Worm (Caenorhabditis elegans): ENCODE results near the gene Y75B8A.6.

Y75B8A.6 gene

DNA sequence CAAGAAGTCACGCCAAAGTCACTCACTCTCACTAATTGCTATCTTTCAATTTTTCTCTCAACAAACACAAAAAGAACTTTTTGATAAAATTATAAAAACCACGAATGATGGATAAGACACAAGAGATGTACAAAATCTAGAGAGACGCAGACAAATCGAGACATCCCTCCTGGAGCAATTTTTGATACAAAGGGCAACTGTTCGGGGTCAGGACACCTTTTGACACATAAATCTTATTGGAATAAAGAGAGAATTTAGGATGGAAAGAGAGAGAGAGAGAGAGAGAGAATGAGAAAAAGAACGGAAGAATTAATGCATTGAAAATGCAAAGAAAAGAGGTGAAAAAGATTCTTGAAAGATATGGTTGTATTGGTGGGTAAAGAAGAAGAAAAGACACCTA lies 7.0 kb upstream of the Y75B8A.6 start (continued):
- no peak for TF ChIP-seq nhr-120 (GFP tag; IDR thresholded peaks at IDR 0.05)
- no peak for TF ChIP-seq Y67H2A.10 (GFP tag; conservative IDR thresholded peaks at IDR 0.05)
- no peak for TF ChIP-seq mcd-1 (GFP tag; IDR thresholded peaks at IDR 0.05)
- no peak for TF ChIP-seq madf-10 (tag; optimal IDR thresholded peaks at IDR 0.05)
- TF ChIP-seq ama-1 (optimal IDR thresholded peaks at IDR 0.05): no peak
- TF ChIP-seq ama-1 (GFP tag; optimal IDR thresholded peaks at IDR 0.05): no peak

DNA sequence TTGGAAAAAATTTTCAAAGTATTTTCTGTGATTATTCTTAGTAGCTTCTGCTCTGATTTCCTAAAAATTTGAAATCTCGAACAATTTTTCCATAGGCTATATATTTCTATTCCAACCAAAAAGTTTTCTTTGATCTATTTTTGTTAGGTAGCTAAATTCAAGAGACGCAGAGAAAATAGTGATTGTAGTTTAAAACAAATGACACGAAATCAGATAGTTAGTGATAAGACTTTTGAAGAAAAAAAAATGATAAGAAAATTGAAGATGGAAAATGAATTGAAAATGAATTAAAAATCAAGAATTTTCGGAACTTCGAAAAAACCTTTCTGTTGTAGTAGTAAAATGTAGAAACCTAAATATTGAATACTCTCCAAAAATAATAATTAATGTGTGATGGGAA lies 5.4 kb upstream of the Y75B8A.6 start:
- no peak for TF ChIP-seq B0336.3 (GFP tag; IDR thresholded peaks at IDR 0.05)
- TF ChIP-seq nhr-80 (tag; optimal IDR thresholded peaks at IDR 0.05): peak; percentile 47

DNA sequence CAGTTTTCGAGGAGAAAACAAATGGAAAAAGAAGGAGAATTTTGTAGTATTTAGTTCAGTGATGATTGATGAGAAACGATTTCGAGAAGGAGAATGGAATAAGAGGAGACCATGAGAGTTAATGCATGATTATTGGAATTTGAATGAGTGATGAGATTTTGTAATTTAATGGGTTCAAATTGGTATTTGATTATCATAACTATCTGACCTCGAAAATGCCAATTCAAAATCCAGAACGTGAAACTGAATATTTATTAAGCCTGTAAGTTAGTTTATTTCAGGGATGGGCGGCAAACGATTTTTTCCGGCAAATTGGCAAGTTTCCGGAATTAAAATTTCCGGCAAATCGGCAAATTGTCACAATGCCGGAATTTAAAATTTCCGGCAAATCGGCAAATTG lies 3.0 kb upstream of the Y75B8A.6 start:
- no peak for TF ChIP-seq C06A6.2 (GFP tag; conservative IDR thresholded peaks at IDR 0.05)
- TF ChIP-seq F33H1.4 (GFP tag; IDR thresholded peaks at IDR 0.05): no peak
- no peak for TF ChIP-seq ets-4 (GFP tag; optimal IDR thresholded peaks at IDR 0.05)
- TF ChIP-seq nfyb-1 (GFP tag; IDR thresholded peaks at IDR 0.05): no peak
- TF ChIP-seq B0035.1 (tag; optimal IDR thresholded peaks at IDR 0.05): no peak
- no peak for TF ChIP-seq Y53F4B.3 (GFP tag; IDR thresholded peaks at IDR 0.05)
- TF ChIP-seq snpc-1.3 (tag; optimal IDR thresholded peaks at IDR 0.05; ENCODE audit: insufficient read depth): no peak
- no peak for TF ChIP-seq dpff-1 (tag; optimal IDR thresholded peaks at IDR 0.05)
- TF ChIP-seq attf-5 (GFP tag; optimal IDR thresholded peaks at IDR 0.05): no peak
- no peak for TF ChIP-seq akir-1 (GFP tag; optimal IDR thresholded peaks at IDR 0.05)
- TF ChIP-seq dox-1 (GFP tag; IDR thresholded peaks at IDR 0.05): no peak
- no peak for TF ChIP-seq tbx-9 (tag; optimal IDR thresholded peaks at IDR 0.05; ENCODE audit: borderline replicate concordance)
- TF ChIP-seq cebp-2 (GFP tag; IDR thresholded peaks at IDR 0.05): no peak
- no peak for TF ChIP-seq mcd-1 (GFP tag; IDR thresholded peaks at IDR 0.05)
- TF ChIP-seq rcor-1 (GFP tag; IDR thresholded peaks at IDR 0.05): no peak
- TF ChIP-seq hrde-1 (tag; optimal IDR thresholded peaks at IDR 0.05; ENCODE audit: borderline replicate concordance): no peak
- TF ChIP-seq athp-1 (tag; optimal IDR thresholded peaks at IDR 0.05): no peak
- no peak for TF ChIP-seq F39B2.1 (GFP tag; IDR thresholded peaks at IDR 0.05)
- no peak for TF ChIP-seq let-607 (tag; optimal IDR thresholded peaks at IDR 0.05)
- no peak for TF ChIP-seq B0261.1 (tag; optimal IDR thresholded peaks at IDR 0.05)

DNA sequence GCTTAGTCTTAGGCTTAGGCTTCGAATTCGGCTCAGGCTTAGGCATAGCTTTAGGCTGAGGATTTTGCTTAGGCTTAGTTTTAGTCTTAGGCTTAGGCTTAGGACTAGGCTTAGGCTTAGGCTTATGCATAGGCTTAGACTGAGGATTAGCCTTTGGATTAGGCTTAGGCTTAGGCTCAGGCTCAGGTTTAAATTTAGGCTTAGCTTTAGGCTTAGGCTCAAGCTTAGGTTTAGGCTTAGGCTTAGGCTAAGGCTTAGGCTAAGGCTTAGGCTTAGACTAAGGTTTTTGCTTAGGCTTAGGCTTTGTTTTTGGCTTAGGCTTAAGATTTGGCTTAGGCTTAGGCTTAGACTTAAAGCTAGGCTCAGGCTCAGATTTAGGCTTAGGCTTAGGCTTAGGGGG lies 1.6 kb upstream of the Y75B8A.6 start:
- TF ChIP-seq nfya-2 (GFP tag; IDR thresholded peaks at IDR 0.05) (no peak), nfyb-1 (GFP tag; IDR thresholded peaks at IDR 0.05) (no peak), efl-1 (GFP tag; optimal IDR thresholded peaks at IDR 0.05) (no peak), sptf-2 (GFP tag; optimal IDR thresholded peaks at IDR 0.05) (no peak), aptf-3 (GFP tag; IDR thresholded peaks at IDR 0.05) (no peak), F37B4.10 (GFP tag; IDR thresholded peaks at IDR 0.05) (no peak), rcor-1 (GFP tag; IDR thresholded peaks at IDR 0.05) (no peak), nhr-120 (GFP tag; IDR thresholded peaks at IDR 0.05) (no peak), egrh-3 (GFP tag; IDR thresholded peaks at IDR 0.05) (no peak), egl-44 (GFP tag; IDR thresholded peaks at IDR 0.05) (no peak), nhr-27 (tag; optimal IDR thresholded peaks at IDR 0.05) (no peak), F57A8.1 (GFP tag; optimal IDR thresholded peaks at IDR 0.05) (no peak), pha-4 (tag; optimal IDR thresholded peaks at IDR 0.05) (no peak), repo-1 (tag; optimal IDR thresholded peaks at IDR 0.05) (no peak), pbrm-1 (GFP tag; IDR thresholded peaks at IDR 0.05) (no peak), lin-40 (tag; optimal IDR thresholded peaks at IDR 0.05) (no peak), F52B5.7 (tag; optimal IDR thresholded peaks at IDR 0.05) (no peak), hmg-1.2 (GFP tag; IDR thresholded peaks at IDR 0.05) (no peak), athp-1 (tag; optimal IDR thresholded peaks at IDR 0.05) (no peak)
